Worm (Caenorhabditis elegans): ENCODE measurements around the gene F38A1.11.

The F38A1.11 gene

ce11 chrIV:1213192-1213591, 34.0 kb upstream of the F38A1.11 start:
- no peak for TF ChIP-seq scrt-1 (GFP tag; IDR thresholded peaks at IDR 0.05)

- TF ChIP-seq B0310.2 (tag; optimal IDR thresholded peaks at IDR 0.05) (no peak), tra-4 (tag; optimal IDR thresholded peaks at IDR 0.05) (no peak), tbx-37 (GFP tag; conservative IDR thresholded peaks at IDR 0.05) (no peak)
These were observed 31.6 kb upstream of the F38A1.11 start for ce11 chrIV:1215536-1215935.

- TF ChIP-seq ama-1 (optimal IDR thresholded peaks at IDR 0.05) (no peak), hmbx-1 (tag; optimal IDR thresholded peaks at IDR 0.05) (no peak), ceh-13 (GFP tag; optimal IDR thresholded peaks at IDR 0.05) (no peak), tbx-11 (GFP tag; IDR thresholded peaks at IDR 0.05) (no peak), B0310.2 (tag; optimal IDR thresholded peaks at IDR 0.05) (no peak), flt-1 (GFP tag; IDR thresholded peaks at IDR 0.05) (no peak), F13C5.2 (tag; optimal IDR thresholded peaks at IDR 0.05) (no peak), tbx-37 (GFP tag; conservative IDR thresholded peaks at IDR 0.05) (no peak), ceh-36 (tag; optimal IDR thresholded peaks at IDR 0.05) (no peak), hmg-4 (GFP tag; optimal IDR thresholded peaks at IDR 0.05) (no peak), tra-4 (tag; optimal IDR thresholded peaks at IDR 0.05) (no peak), scrt-1 (GFP tag; IDR thresholded peaks at IDR 0.05) (no peak), aly-1 (tag; optimal IDR thresholded peaks at IDR 0.05) (no peak), hnd-1 (tag; optimal IDR thresholded peaks at IDR 0.05) (no peak), ets-7 (tag; optimal IDR thresholded peaks at IDR 0.05) (no peak), pes-1 (GFP tag; IDR thresholded peaks at IDR 0.05) (no peak), sea-1 (GFP tag; conservative IDR thresholded peaks at IDR 0.05) (no peak)
These were observed 30.9 kb upstream of the F38A1.11 start, which contains the start of gene W09G12.9 for ce11 chrIV:1216290-1216689. W09G12.9 (plus strand) TSS chrIV:1216590.

DNA sequence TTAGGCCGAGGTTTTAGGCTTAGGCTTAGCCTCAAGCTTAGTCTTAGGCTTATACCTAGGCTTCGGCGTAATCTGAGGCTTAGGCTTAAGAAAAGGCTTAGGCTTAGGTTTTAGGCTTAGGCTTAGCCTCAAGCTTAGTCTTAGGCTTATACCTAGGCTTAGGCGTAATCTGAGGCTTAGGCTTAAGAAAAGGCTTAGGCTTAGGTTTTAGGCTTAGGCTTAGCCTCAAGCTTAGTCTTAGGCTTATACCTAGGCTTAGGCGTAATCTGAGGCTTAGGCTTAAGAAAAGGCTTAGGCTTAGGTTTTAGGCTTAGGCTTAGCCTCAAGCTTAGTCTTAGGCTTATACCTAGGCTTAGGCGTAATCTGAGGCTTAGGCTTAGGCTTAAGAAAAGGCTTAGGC, 29.9 kb upstream of the F38A1.11 start:
- peak; percentile 72 for TF ChIP-seq ceh-36 (tag; optimal IDR thresholded peaks at IDR 0.05)

- TF ChIP-seq sea-1 (GFP tag; conservative IDR thresholded peaks at IDR 0.05), result no peak
- no peak for TF ChIP-seq tra-4 (tag; optimal IDR thresholded peaks at IDR 0.05)
- TF ChIP-seq ceh-36 (tag; optimal IDR thresholded peaks at IDR 0.05), result no peak
- TF ChIP-seq flt-1 (GFP tag; IDR thresholded peaks at IDR 0.05), result no peak
- no peak for TF ChIP-seq tbx-11 (GFP tag; IDR thresholded peaks at IDR 0.05)
- no peak for TF ChIP-seq aly-1 (tag; optimal IDR thresholded peaks at IDR 0.05)
- no peak for TF ChIP-seq pes-1 (GFP tag; IDR thresholded peaks at IDR 0.05)
- TF ChIP-seq tbx-37 (GFP tag; conservative IDR thresholded peaks at IDR 0.05), result no peak
- no peak for TF ChIP-seq scrt-1 (GFP tag; IDR thresholded peaks at IDR 0.05)
- TF ChIP-seq F13C5.2 (tag; optimal IDR thresholded peaks at IDR 0.05), result no peak
- no peak for TF ChIP-seq ceh-13 (GFP tag; optimal IDR thresholded peaks at IDR 0.05)
- no peak for TF ChIP-seq ets-7 (tag; optimal IDR thresholded peaks at IDR 0.05)
- no peak for TF ChIP-seq B0310.2 (tag; optimal IDR thresholded peaks at IDR 0.05)
These were observed 26.0 kb upstream of the F38A1.11 start, which contains the start of gene W09G12.10 for ce11 chrIV:1221167-1221566. W09G12.10 (minus strand) TSS chrIV:1221287.

- TF ChIP-seq ceh-36 (tag; optimal IDR thresholded peaks at IDR 0.05) (no peak), tra-4 (tag; optimal IDR thresholded peaks at IDR 0.05) (no peak)
These were observed 22.4 kb upstream of the F38A1.11 start for ce11 chrIV:1224781-1225180.

ce11 chrIV:1225596-1226232, 21.5 kb upstream of the F38A1.11 start, which contains the start of gene W09G12.8:
W09G12.8 (plus strand) TSS chrIV:1226182.
- no peak for TF ChIP-seq hmbx-1 (tag; optimal IDR thresholded peaks at IDR 0.05)
- TF ChIP-seq hmg-4 (GFP tag; optimal IDR thresholded peaks at IDR 0.05), result no peak
- no peak for TF ChIP-seq ama-1 (optimal IDR thresholded peaks at IDR 0.05)
- no peak for TF ChIP-seq ceh-36 (tag; optimal IDR thresholded peaks at IDR 0.05)
- TF ChIP-seq tbx-37 (GFP tag; conservative IDR thresholded peaks at IDR 0.05), result no peak
- no peak for TF ChIP-seq B0310.2 (tag; optimal IDR thresholded peaks at IDR 0.05)
- no peak for TF ChIP-seq pes-1 (GFP tag; IDR thresholded peaks at IDR 0.05)
- no peak for TF ChIP-seq scrt-1 (GFP tag; IDR thresholded peaks at IDR 0.05)
- TF ChIP-seq hnd-1 (tag; optimal IDR thresholded peaks at IDR 0.05), result no peak
- TF ChIP-seq tbx-11 (GFP tag; IDR thresholded peaks at IDR 0.05), result no peak
- TF ChIP-seq aly-1 (tag; optimal IDR thresholded peaks at IDR 0.05), result no peak
- no peak for TF ChIP-seq ceh-13 (GFP tag; optimal IDR thresholded peaks at IDR 0.05)
- TF ChIP-seq tra-4 (tag; optimal IDR thresholded peaks at IDR 0.05), result no peak
- TF ChIP-seq sea-1 (GFP tag; conservative IDR thresholded peaks at IDR 0.05), result no peak
- TF ChIP-seq ets-7 (tag; optimal IDR thresholded peaks at IDR 0.05), result no peak
- no peak for TF ChIP-seq flt-1 (GFP tag; IDR thresholded peaks at IDR 0.05)
- TF ChIP-seq F13C5.2 (tag; optimal IDR thresholded peaks at IDR 0.05), result no peak

ce11 chrIV:1228675-1229130, 18.5 kb upstream of the F38A1.11 start, which contains the start of gene W09G12.7:
W09G12.7 (plus strand) TSS chrIV:1229080.
- TF ChIP-seq pes-1 (GFP tag; IDR thresholded peaks at IDR 0.05), result no peak
- TF ChIP-seq hmg-4 (GFP tag; optimal IDR thresholded peaks at IDR 0.05), result no peak
- no peak for TF ChIP-seq B0310.2 (tag; optimal IDR thresholded peaks at IDR 0.05)
- TF ChIP-seq ama-1 (optimal IDR thresholded peaks at IDR 0.05), result no peak
- no peak for TF ChIP-seq hnd-1 (tag; optimal IDR thresholded peaks at IDR 0.05)
- TF ChIP-seq aly-1 (tag; optimal IDR thresholded peaks at IDR 0.05), result no peak

- TF ChIP-seq hmbx-1 (tag; optimal IDR thresholded peaks at IDR 0.05), result no peak
- TF ChIP-seq hnd-1 (tag; optimal IDR thresholded peaks at IDR 0.05), result no peak
- no peak for TF ChIP-seq tbx-11 (GFP tag; IDR thresholded peaks at IDR 0.05)
- TF ChIP-seq aly-1 (tag; optimal IDR thresholded peaks at IDR 0.05), result no peak
- TF ChIP-seq ama-1 (optimal IDR thresholded peaks at IDR 0.05), result no peak
- no peak for TF ChIP-seq flt-1 (GFP tag; IDR thresholded peaks at IDR 0.05)
- TF ChIP-seq tbx-37 (GFP tag; conservative IDR thresholded peaks at IDR 0.05), result no peak
- no peak for TF ChIP-seq hmg-4 (GFP tag; optimal IDR thresholded peaks at IDR 0.05)
- no peak for TF ChIP-seq F13C5.2 (tag; optimal IDR thresholded peaks at IDR 0.05)
- TF ChIP-seq ets-7 (tag; optimal IDR thresholded peaks at IDR 0.05), result no peak
- no peak for TF ChIP-seq ceh-13 (GFP tag; optimal IDR thresholded peaks at IDR 0.05)
- no peak for TF ChIP-seq B0310.2 (tag; optimal IDR thresholded peaks at IDR 0.05)
- TF ChIP-seq sea-1 (GFP tag; conservative IDR thresholded peaks at IDR 0.05), result no peak
- TF ChIP-seq tra-4 (tag; optimal IDR thresholded peaks at IDR 0.05), result no peak
- no peak for TF ChIP-seq pes-1 (GFP tag; IDR thresholded peaks at IDR 0.05)
- no peak for TF ChIP-seq ceh-36 (tag; optimal IDR thresholded peaks at IDR 0.05)
These were observed 15.6 kb upstream of the F38A1.11 start, which contains the start of gene W09G12.6 for ce11 chrIV:1231589-1231988. W09G12.6 (plus strand) TSS chrIV:1231889.

Data from whole organism, early embryonic.